Worm (Caenorhabditis elegans) whole organism, late embryonic: Measurements from ENCODE around the gene B0244.6.

Experiments used
- K02D7.2 ChIP-seq: sonication (generic microtip); optimal IDR thresholded peaks from 2 replicates; lab custom pipeline; 2017; ENCODE audit warnings: mild to moderate bottlenecking, missing genetic modification characterization, missing compliant biosample characterization
- ama-1 ChIP-seq: fragments of 150-350 bp; optimal IDR thresholded peaks from 2 replicates; lab custom pipeline; 2014
- ceh-14 ChIP-seq: sonication (generic microtip); optimal IDR thresholded peaks from 2 replicates; lab custom pipeline; 2016; ENCODE audit warnings: missing genotype, missing genetic modification characterization, missing compliant biosample characterization
- ceh-18 ChIP-seq: sonication (generic microtip); optimal IDR thresholded peaks from 2 replicates; lab custom pipeline; 2016; ENCODE audit warnings: missing genetic modification characterization, missing compliant biosample characterization
- ceh-19 ChIP-seq: fragments of 200-800 bp; sonication (Bioruptor generic); optimal IDR thresholded peaks from 2 replicates; lab custom pipeline; 2018; ENCODE audit warnings: mild to moderate bottlenecking, missing genetic modification characterization, missing compliant biosample characterization
- ceh-24 ChIP-seq: sonication (generic microtip); optimal IDR thresholded peaks from 2 replicates; lab custom pipeline; 2016; ENCODE audit warnings: mild to moderate bottlenecking, missing genetic modification characterization, missing compliant biosample characterization
- ceh-30 ChIP-seq: fragments of 150-350 bp; optimal IDR thresholded peaks from 2 replicates; lab custom pipeline; 2014; ENCODE audit warnings: missing biosample characterization, missing genetic modification characterization
- ceh-31 ChIP-seq: sonication (generic microtip); optimal IDR thresholded peaks from 2 replicates; lab custom pipeline; 2016; ENCODE audit warnings: missing genetic modification characterization, missing compliant biosample characterization
- ceh-34 ChIP-seq: sonication (generic microtip); optimal IDR thresholded peaks from 2 replicates; lab custom pipeline; 2016; ENCODE audit warnings: mild to moderate bottlenecking, missing genetic modification characterization, missing compliant biosample characterization
- ceh-45 ChIP-seq: fragments of 200-800 bp; sonication (Bioruptor generic); IDR thresholded peaks from 2 replicates; pipeline ENCODE4 v1.3.6; 2022; ENCODE audit warnings: missing genetic modification reagents, missing genetic modification characterization, missing compliant biosample characterization
- ceh-48 ChIP-seq: sonication (generic microtip); optimal IDR thresholded peaks from 2 replicates; lab custom pipeline; 2016; ENCODE audit warnings: missing genetic modification characterization, inconsistent platforms, missing compliant biosample characterization
- ceh-6 ChIP-seq: fragments of 200-800 bp; sonication (Bioruptor generic); optimal IDR thresholded peaks from 2 replicates; lab custom pipeline; 2018; ENCODE audit warnings: mild to moderate bottlenecking, missing genetic modification characterization, missing compliant biosample characterization
- che-1 ChIP-seq: sonication (generic microtip); optimal IDR thresholded peaks from 2 replicates; lab custom pipeline; 2016; ENCODE audit warnings: mild to moderate bottlenecking, missing genetic modification characterization, missing compliant biosample characterization
- ets-4 ChIP-seq: sonication (generic microtip); optimal IDR thresholded peaks from 2 replicates; lab custom pipeline; 2016; ENCODE audit warnings: missing genetic modification characterization, missing compliant biosample characterization
- eyg-1 ChIP-seq: sonication (generic microtip); optimal IDR thresholded peaks from 2 replicates; lab custom pipeline; 2016; ENCODE audit warnings: missing genotype, missing genetic modification characterization, missing compliant biosample characterization
- fax-1 ChIP-seq: sonication (generic microtip); optimal IDR thresholded peaks from 2 replicates; lab custom pipeline; 2016; ENCODE audit warnings: missing genotype, missing genetic modification characterization, missing compliant biosample characterization
- fkh-10 ChIP-seq: fragments of 150-350 bp; optimal IDR thresholded peaks from 2 replicates; lab custom pipeline; 2014; ENCODE audit warnings: missing biosample characterization, missing genetic modification reagents, missing genetic modification characterization
- fkh-6 ChIP-seq: sonication (generic microtip); optimal IDR thresholded peaks from 2 replicates; lab custom pipeline; 2016; ENCODE audit warnings: missing genetic modification characterization, missing compliant biosample characterization
- hlh-30 ChIP-seq: sonication (generic microtip); optimal IDR thresholded peaks from 2 replicates; lab custom pipeline; 2017; ENCODE audit warnings: antibody characterized with exemption, missing genetic modification characterization, missing compliant biosample characterization; ENCODE audit not compliant: insufficient read depth
- hlh-6 ChIP-seq: sonication (generic microtip); optimal IDR thresholded peaks from 2 replicates; lab custom pipeline; 2016; ENCODE audit warnings: missing genotype, missing genetic modification characterization, missing compliant biosample characterization
- hlh-8 ChIP-seq: sonication (generic microtip); optimal IDR thresholded peaks from 2 replicates; lab custom pipeline; 2016; ENCODE audit warnings: missing genotype, missing genetic modification characterization, missing compliant biosample characterization
- lim-6 ChIP-seq: sonication (generic microtip); optimal IDR thresholded peaks from 2 replicates; lab custom pipeline; 2016; ENCODE audit warnings: missing genetic modification characterization, missing compliant biosample characterization
- nhr-11 ChIP-seq: fragments of 150-350 bp; optimal IDR thresholded peaks from 2 replicates; lab custom pipeline; 2014; ENCODE audit warnings: missing biosample characterization, missing genetic modification characterization
- nhr-232 ChIP-seq: sonication (generic microtip); optimal IDR thresholded peaks from 2 replicates; lab custom pipeline; 2016; ENCODE audit warnings: missing genetic modification characterization, missing compliant biosample characterization
- npax-4 ChIP-seq: sonication (generic microtip); optimal IDR thresholded peaks from 2 replicates; lab custom pipeline; 2016; ENCODE audit warnings: missing genetic modification characterization, missing compliant biosample characterization
- pag-3 ChIP-seq: sonication (generic microtip); optimal IDR thresholded peaks from 2 replicates; lab custom pipeline; 2016; ENCODE audit warnings: missing compliant biosample characterization, missing genetic modification characterization, borderline replicate concordance
- pat-9 ChIP-seq: fragments of 200-800 bp; sonication (Bioruptor generic); optimal IDR thresholded peaks from 2 replicates; lab custom pipeline; 2018; ENCODE audit warnings: mild to moderate bottlenecking, missing genetic modification characterization, moderate library complexity, missing compliant biosample characterization
- pha-2 ChIP-seq: sonication (generic microtip); optimal IDR thresholded peaks from 2 replicates; lab custom pipeline; 2017; ENCODE audit warnings: mild to moderate bottlenecking, missing genetic modification characterization, missing compliant biosample characterization
- pros-1 ChIP-seq: fragments of 150-350 bp; optimal IDR thresholded peaks from 2 replicates; lab custom pipeline; 2014; ENCODE audit warnings: missing biosample characterization, missing genetic modification reagents, missing genetic modification characterization
- ref-2 ChIP-seq: sonication (generic microtip); optimal IDR thresholded peaks from 2 replicates; lab custom pipeline; 2016; ENCODE audit warnings: missing genetic modification characterization, missing compliant biosample characterization
- sdc-2 ChIP-seq: sonication (generic microtip); optimal IDR thresholded peaks from 2 replicates; lab custom pipeline; 2016; ENCODE audit warnings: missing genotype, missing genetic modification characterization, missing compliant biosample characterization
- sox-2 ChIP-seq: fragments of 200-800 bp; sonication (Bioruptor generic); IDR thresholded peaks from 2 replicates; pipeline ENCODE4 v1.3.6; 2022; ENCODE audit warnings: missing genetic modification reagents, missing genetic modification characterization, missing compliant biosample characterization
- sox-4 ChIP-seq: sonication (generic microtip); optimal IDR thresholded peaks from 2 replicates; lab custom pipeline; 2017; ENCODE audit warnings: mild to moderate bottlenecking, missing genetic modification characterization, inconsistent platforms, missing compliant biosample characterization
- syd-9 ChIP-seq: sonication (generic microtip); optimal IDR thresholded peaks from 2 replicates; lab custom pipeline; 2016; ENCODE audit warnings: mild to moderate bottlenecking, missing genetic modification characterization, moderate library complexity, missing compliant biosample characterization
- tbx-2 ChIP-seq: sonication (generic microtip); optimal IDR thresholded peaks from 2 replicates; lab custom pipeline; 2016; ENCODE audit warnings: missing genetic modification characterization, missing compliant biosample characterization
- tbx-7 ChIP-seq: sonication (generic microtip); optimal IDR thresholded peaks from 2 replicates; lab custom pipeline; 2016; ENCODE audit warnings: missing genotype, missing genetic modification characterization, missing compliant biosample characterization
- unc-42 ChIP-seq: sonication (generic microtip); optimal IDR thresholded peaks from 2 replicates; lab custom pipeline; 2016; ENCODE audit warnings: missing genotype, missing genetic modification characterization, missing compliant biosample characterization
- zip-5 ChIP-seq: sonication (generic microtip); optimal IDR thresholded peaks from 2 replicates; lab custom pipeline; 2016; ENCODE audit warnings: missing genetic modification characterization, missing compliant biosample characterization

B0244.6 gene

ce11 chrIII:5715467-5715866, 22.3 kb upstream of the B0244.6 start (continued):
- TF ChIP-seq tbx-2 (peak; percentile 83), ceh-34 (tag; lab: Kevin White, UChicago) (peak; percentile 66), sox-2 (GFP tag; lab: Robert Waterston, UW) (peak; percentile 20; the same call in 1 of the 2 replicates), tbx-7 (tag; lab: Kevin White, UChicago) (peak; percentile 22), lim-6 (peak; percentile 12), zip-5 (tag; lab: Kevin White, UChicago) (no peak), hlh-6 (tag; lab: Kevin White, UChicago) (peak; percentile 61), ceh-18 (tag; lab: Kevin White, UChicago) (peak; percentile 40), pha-2 (tag; lab: Kevin White, UChicago) (no peak), ceh-30 (tag; lab: Kevin White, UChicago) (no peak), unc-42 (tag; lab: Kevin White, UChicago) (peak; percentile 34), sdc-2 (tag; lab: Kevin White, UChicago) (peak; percentile 26), fkh-6 (tag; lab: Kevin White, UChicago) (no peak), ets-4 (peak; percentile 79), ceh-19 (GFP tag; lab: Kevin White, UChicago) (peak; percentile 26), ceh-31 (tag; lab: Kevin White, UChicago) (peak; percentile 84)

- TF ChIP-seq hlh-8 (no peak), ceh-45 (GFP tag; lab: Robert Waterston, UW) (no peak), sox-4 (tag; lab: Kevin White, UChicago) (no peak)
These were observed 20.5 kb upstream of the B0244.6 start for ce11 chrIII:5717173-5717748.

ce11 chrIII:5718385-5718784, 19.4 kb upstream of the B0244.6 start:
- TF ChIP-seq nhr-232: no peak
- peak; percentile 17 for TF ChIP-seq tbx-2

- TF ChIP-seq ceh-34 (tag; lab: Kevin White, UChicago): peak; percentile 20
- TF ChIP-seq che-1 (tag; lab: Kevin White, UChicago): no peak
These were observed 18.5 kb upstream of the B0244.6 start for ce11 chrIII:5719105-5719831.

- TF ChIP-seq tbx-2 (no peak), pros-1 (no peak), npax-4 (tag; lab: Kevin White, UChicago) (no peak), fkh-10 (GFP tag; lab: Kevin White, UChicago) (no peak), fax-1 (tag; lab: Kevin White, UChicago) (no peak), lim-6 (no peak), K02D7.2 (no peak), tbx-7 (tag; lab: Kevin White, UChicago) (no peak), nhr-11 (tag; lab: Kevin White, UChicago) (no peak), ceh-19 (GFP tag; lab: Kevin White, UChicago) (no peak), pat-9 (tag; lab: Kevin White, UChicago) (no peak), ceh-48 (no peak), ceh-14 (tag; lab: Kevin White, UChicago) (no peak), ceh-31 (tag; lab: Kevin White, UChicago) (no peak)
These were observed 18.0 kb upstream of the B0244.6 start for ce11 chrIII:5719832-5720194.

ce11 chrIII:5720266-5721019, 17.4 kb upstream of the B0244.6 start:
- no peak for TF ChIP-seq ama-1 (lab: Kevin White, UChicago)
- no peak for TF ChIP-seq sox-2 (GFP tag; lab: Robert Waterston, UW)
- TF ChIP-seq tbx-2: peak; percentile 24
- TF ChIP-seq ceh-6 (GFP tag; lab: Kevin White, UChicago): no peak
- TF ChIP-seq nhr-232: no peak
- TF ChIP-seq hlh-6 (tag; lab: Kevin White, UChicago): no peak
- TF ChIP-seq ceh-18 (tag; lab: Kevin White, UChicago): no peak
- TF ChIP-seq hlh-30 (tag; lab: Kevin White, UChicago): no peak
- TF ChIP-seq ceh-31 (tag; lab: Kevin White, UChicago): peak; percentile 51
- peak; percentile 99 for TF ChIP-seq unc-42 (tag; lab: Kevin White, UChicago)
- TF ChIP-seq tbx-7 (tag; lab: Kevin White, UChicago): no peak
- TF ChIP-seq ceh-24 (tag; lab: Kevin White, UChicago): no peak
- TF ChIP-seq syd-9 (tag; lab: Kevin White, UChicago): no peak
- TF ChIP-seq sdc-2 (tag; lab: Kevin White, UChicago): no peak
- TF ChIP-seq ref-2 (tag; lab: Kevin White, UChicago): peak; percentile 42
- TF ChIP-seq pag-3 (tag; lab: Kevin White, UChicago): no peak
- TF ChIP-seq ceh-14 (tag; lab: Kevin White, UChicago): peak; percentile 44
- TF ChIP-seq ceh-19 (GFP tag; lab: Kevin White, UChicago): no peak
- no peak for TF ChIP-seq fkh-6 (tag; lab: Kevin White, UChicago)
- TF ChIP-seq eyg-1 (tag; lab: Kevin White, UChicago): no peak
